Fruit fly (Drosophila melanogaster) whole organism, embryonic: ENCODE data around the gene TMEM216.
A peak's percentile ranks its signal among the peaks of the same experiment; 100 is the strongest.

Experiments used
- Awh ChIP-seq: fragments of 200-800 bp; sonication (Bioruptor generic); IDR thresholded peaks from 2 replicates; pipeline ENCODE4, ENCODE4 v1.3.6; 2022; ENCODE audit warnings: missing biosample characterization, missing genetic modification characterization
- CG1024 ChIP-seq: fragments of 200-800 bp; sonication (Bioruptor generic); IDR thresholded peaks from 2 replicates; pipeline ENCODE4 v1.3.6; 2022; ENCODE audit warnings: missing biosample characterization, missing genetic modification characterization
- CG10267 ChIP-seq: fragments of 200-800 bp; sonication (Bioruptor generic); optimal IDR thresholded peaks from 2 replicates; lab custom pipeline; 2018; ENCODE audit warnings: missing biosample characterization, mild to moderate bottlenecking, missing genetic modification characterization, moderate library complexity
- CG11247 ChIP-seq: fragments of 200-800 bp; sonication (Bioruptor generic); IDR thresholded peaks from 2 replicates; pipeline ENCODE4 v1.3.6; 2022; ENCODE audit warnings: missing biosample characterization, missing genetic modification characterization
- CG14710 ChIP-seq: fragments of 200-800 bp; sonication (Bioruptor generic); optimal IDR thresholded peaks from 3 replicates; lab custom pipeline; 2019; ENCODE audit warnings: missing biosample characterization, mild to moderate bottlenecking, missing genetic modification characterization, moderate library complexity
- CG15269 ChIP-seq: fragments of 200-800 bp; sonication (Bioruptor generic); optimal IDR thresholded peaks from 2 replicates; lab custom pipeline; 2018; ENCODE audit warnings: missing biosample characterization, mild to moderate bottlenecking, missing genetic modification characterization, moderate library complexity
- CG1647 ChIP-seq: fragments of 200-800 bp; sonication (Bioruptor generic); optimal IDR thresholded peaks from 3 replicates; lab custom pipeline; 2016; ENCODE audit warnings: missing biosample characterization, missing genetic modification characterization
- CG17359 ChIP-seq: fragments of 200-800 bp; sonication (Bioruptor generic); optimal IDR thresholded peaks from 3 replicates; lab custom pipeline; 2018; ENCODE audit warnings: missing biosample characterization, mild to moderate bottlenecking, missing genetic modification characterization, moderate library complexity
- CG17802 ChIP-seq: fragments of 200-800 bp; sonication (Bioruptor generic); optimal IDR thresholded peaks from 2 replicates; lab custom pipeline; 2018; ENCODE audit warnings: missing biosample characterization, mild to moderate bottlenecking, missing genetic modification characterization, moderate library complexity
- CG1832 ChIP-seq: fragments of 200-800 bp; sonication (Bioruptor generic); optimal IDR thresholded peaks from 2 replicates; lab custom pipeline; 2017; ENCODE audit warnings: missing biosample characterization, mild to moderate bottlenecking, missing genetic modification characterization, inconsistent platforms
- CG2116 ChIP-seq: fragments of 200-800 bp; sonication (Bioruptor generic); optimal IDR thresholded peaks from 3 replicates; lab custom pipeline; 2018; ENCODE audit warnings: missing biosample characterization, mild to moderate bottlenecking, missing genetic modification characterization
- CG2199 ChIP-seq: fragments of 200-800 bp; sonication (Bioruptor generic); IDR thresholded peaks from 3 replicates; pipeline ENCODE4 v1.3.6; 2022; ENCODE audit warnings: missing biosample characterization, missing genetic modification characterization
- CG2712 ChIP-seq: fragments of 200-800 bp; optimal IDR thresholded peaks from 3 replicates; lab custom pipeline; 2019; ENCODE audit warnings: missing biosample characterization, mild to moderate bottlenecking, missing genetic modification characterization, moderate library complexity
- CG3065 ChIP-seq: fragments of 200-800 bp; sonication (Bioruptor generic); optimal IDR thresholded peaks from 2 replicates; lab custom pipeline; 2016; ENCODE audit warnings: missing biosample characterization, missing genetic modification characterization
- CG32767 ChIP-seq: fragments of 200-800 bp; sonication (Bioruptor generic); IDR thresholded peaks from 2 replicates; pipeline ENCODE4 v1.3.6; 2022; ENCODE audit warnings: missing biosample characterization, missing genetic modification characterization
- CG3281 ChIP-seq: fragments of 200-800 bp; sonication (Bioruptor generic); optimal IDR thresholded peaks from 3 replicates; lab custom pipeline; 2017; ENCODE audit warnings: missing biosample characterization, mild to moderate bottlenecking, missing genetic modification characterization
- CG3726 ChIP-seq: fragments of 200-800 bp; sonication (Bioruptor generic); IDR thresholded peaks from 3 replicates; pipeline ENCODE4, ENCODE4 v1.3.6; 2022; ENCODE audit warnings: missing biosample characterization, missing genetic modification characterization
- CG3847 ChIP-seq: fragments of 200-800 bp; sonication (Bioruptor generic); IDR thresholded peaks from 2 replicates; pipeline ENCODE4 v1.3.6; 2022; ENCODE audit warnings: missing biosample characterization, missing genetic modification characterization
- CG4617 ChIP-seq: fragments of 200-800 bp; sonication (Bioruptor generic); optimal IDR thresholded peaks from 3 replicates; lab custom pipeline; 2016; ENCODE audit warnings: missing biosample characterization, missing genetic modification characterization, borderline replicate concordance
- CG5180 ChIP-seq: fragments of 200-800 bp; sonication (Bioruptor generic); optimal IDR thresholded peaks from 3 replicates; lab custom pipeline; 2017; ENCODE audit warnings: missing biosample characterization, missing genetic modification characterization, mild to moderate bottlenecking, moderate library complexity, missing genetic modification reagents
- CG6854 ChIP-seq: fragments of 200-800 bp; sonication (Bioruptor generic); optimal IDR thresholded peaks from 3 replicates; lab custom pipeline; 2017; ENCODE audit warnings: missing biosample characterization, mild to moderate bottlenecking, missing genetic modification characterization
- CG8924 ChIP-seq: fragments of 200-800 bp; optimal IDR thresholded peaks from 3 replicates; lab custom pipeline; 2019; ENCODE audit warnings: missing biosample characterization, mild to moderate bottlenecking, missing genetic modification characterization, moderate library complexity
- CG9727 ChIP-seq: fragments of 200-800 bp; sonication (Bioruptor generic); optimal IDR thresholded peaks from 3 replicates; lab custom pipeline; 2017; ENCODE audit warnings: missing biosample characterization, mild to moderate bottlenecking, missing genetic modification characterization
- Camta ChIP-seq: fragments of 200-800 bp; sonication (Bioruptor generic); optimal IDR thresholded peaks from 2 replicates; lab custom pipeline; 2016; ENCODE audit warnings: missing biosample characterization, missing genetic modification characterization
- Dek ChIP-seq: fragments of 200-800 bp; sonication (Bioruptor generic); optimal IDR thresholded peaks from 3 replicates; lab custom pipeline; 2019; ENCODE audit warnings: missing biosample characterization, mild to moderate bottlenecking, missing genetic modification characterization, moderate library complexity
- HLH4C ChIP-seq: fragments of 200-800 bp; sonication (Bioruptor generic); IDR thresholded peaks from 3 replicates; pipeline ENCODE4 v1.3.6; 2022; ENCODE audit warnings: missing biosample characterization, missing genetic modification characterization; ENCODE audit not compliant: partially characterized antibody
- Hand ChIP-seq: fragments of 200-800 bp; sonication (Bioruptor generic); optimal IDR thresholded peaks from 2 replicates; lab custom pipeline; 2017; ENCODE audit warnings: mild to moderate bottlenecking, missing biosample characterization, missing genetic modification reagents, missing genetic modification characterization
- Mad ChIP-seq: fragments of 200-800 bp; sonication (Bioruptor generic); optimal IDR thresholded peaks from 2 replicates; lab custom pipeline; 2016; ENCODE audit warnings: missing biosample characterization, missing genetic modification characterization
- NC2β ChIP-seq: fragments of 200-800 bp; sonication (Bioruptor generic); optimal IDR thresholded peaks from 2 replicates; lab custom pipeline; 2016; ENCODE audit warnings: missing biosample characterization, missing genetic modification characterization
- Poxn ChIP-seq: fragments of 200-800 bp; sonication (Bioruptor generic); IDR thresholded peaks from 2 replicates; pipeline ENCODE4 v1.3.6; 2022; ENCODE audit warnings: missing biosample characterization, missing genetic modification characterization
- Spps ChIP-seq: fragments of 200-800 bp; sonication (Bioruptor generic); optimal IDR thresholded peaks from 2 replicates; lab custom pipeline; 2018; ENCODE audit warnings: missing biosample characterization, mild to moderate bottlenecking, missing genetic modification characterization
- Stat92E ChIP-seq, 3 experiments: fragments of >200 bp in 2 of 3; fragments of 200-800 bp in 1 of 3; sonication (Bioruptor generic) in 1 of 3; optimal IDR thresholded peaks; 2 replicates each; lab custom pipeline; 2017 to 2019; ENCODE audit warnings: missing biosample characterization in 3 of 3, missing genetic modification characterization in 3 of 3, mild to moderate bottlenecking in 1 of 3, moderate library complexity in 1 of 3
- Usf ChIP-seq: fragments of 200-800 bp; sonication (Bioruptor generic); optimal IDR thresholded peaks from 2 replicates; lab custom pipeline; 2017; ENCODE audit warnings: missing genotype, missing biosample characterization, missing genetic modification characterization
- cg ChIP-seq: fragments of 200-800 bp; sonication (Bioruptor generic); optimal IDR thresholded peaks from 3 replicates; lab custom pipeline; 2019; ENCODE audit warnings: missing biosample characterization, mild to moderate bottlenecking, missing genetic modification characterization, moderate library complexity
- chn ChIP-seq: fragments of 200-800 bp; sonication (Bioruptor generic); optimal IDR thresholded peaks from 2 replicates; lab custom pipeline; 2016; ENCODE audit warnings: missing biosample characterization, missing genetic modification characterization
- ci ChIP-seq: fragments of 200-800 bp; sonication (Bioruptor generic); IDR thresholded peaks from 3 replicates; pipeline ENCODE4 v1.3.6; 2022; ENCODE audit warnings: missing biosample characterization, missing genetic modification characterization
- ems ChIP-seq: fragments of 200-800 bp; sonication (Bioruptor generic); optimal IDR thresholded peaks from 3 replicates; lab custom pipeline; 2016; ENCODE audit warnings: missing biosample characterization, missing genetic modification characterization
- grau ChIP-seq: fragments of 200-800 bp; optimal IDR thresholded peaks from 3 replicates; lab custom pipeline; 2019; ENCODE audit warnings: missing biosample characterization, mild to moderate bottlenecking, missing genetic modification characterization, moderate library complexity
- gsb-n ChIP-seq: fragments of 200-800 bp; sonication (Bioruptor generic); optimal IDR thresholded peaks from 3 replicates; lab custom pipeline; 2018; ENCODE audit warnings: missing biosample characterization, mild to moderate bottlenecking, missing genetic modification characterization
- hb ChIP-seq: fragments of 200-800 bp; sonication (Bioruptor generic); IDR thresholded peaks from 3 replicates; pipeline ENCODE4 v1.3.6; 2022; ENCODE audit warnings: missing biosample characterization, missing genetic modification characterization; ENCODE audit not compliant: partially characterized antibody
- ken ChIP-seq: fragments of 200-800 bp; sonication (Bioruptor generic); IDR thresholded peaks from 3 replicates; pipeline ENCODE4 v1.3.6; 2022; ENCODE audit warnings: missing biosample characterization, missing genetic modification characterization
- phol ChIP-seq: fragments of 200-800 bp; sonication (Bioruptor generic); optimal IDR thresholded peaks from 3 replicates; lab custom pipeline; 2018; ENCODE audit warnings: missing biosample characterization, mild to moderate bottlenecking, missing genetic modification characterization, moderate library complexity
- pnt ChIP-seq: fragments of 200-800 bp; sonication (Bioruptor generic); optimal IDR thresholded peaks from 3 replicates; lab custom pipeline; 2016; ENCODE audit warnings: missing biosample characterization, missing genetic modification characterization
- pros ChIP-seq: fragments of 200-800 bp; sonication (Bioruptor generic); optimal IDR thresholded peaks from 3 replicates; lab custom pipeline; 2019; ENCODE audit warnings: missing biosample characterization, mild to moderate bottlenecking, missing genetic modification characterization, moderate library complexity
- seq ChIP-seq: fragments of 200-800 bp; sonication (Bioruptor generic); IDR thresholded peaks from 2 replicates; pipeline ENCODE4 v1.3.6; 2022; ENCODE audit warnings: missing biosample characterization, missing genetic modification characterization
- sr ChIP-seq: fragments of 200-800 bp; sonication (Bioruptor generic); IDR thresholded peaks from 3 replicates; pipeline ENCODE4 v1.3.6; 2022; ENCODE audit warnings: missing biosample characterization, missing genetic modification characterization
- ttk ChIP-seq: fragments of 200-800 bp; sonication (Bioruptor generic); IDR thresholded peaks from 2 replicates; pipeline ENCODE4 v2.1.2; 2022; ENCODE audit warnings: missing biosample characterization, missing genetic modification characterization
- z ChIP-seq: fragments of 200-800 bp; sonication (Bioruptor generic); IDR thresholded peaks from 3 replicates; pipeline ENCODE4 v1.3.6; 2022; ENCODE audit warnings: missing biosample characterization, missing genetic modification characterization

The TMEM216 gene

dm6 chr3R:8705323-8706097 lies 10.5 kb upstream of the TMEM216 start (continued):
- no peak for TF ChIP-seq Awh
- no peak for TF ChIP-seq CG6854
- peak; percentile 59 for TF ChIP-seq sr
- TF ChIP-seq CG32767 = no peak
- TF ChIP-seq CG10267 (tag; lab: Kevin White, UChicago) = peak; percentile 3
- TF ChIP-seq CG9727 = no peak
- peak; percentile 91 for TF ChIP-seq seq
- TF ChIP-seq CG8924 = peak; percentile 8
- TF ChIP-seq ken = no peak
- TF ChIP-seq CG14710 (tag; lab: Kevin White, UChicago) = no peak
- TF ChIP-seq hb (GFP tag; lab: Robert Waterston, UW) = 0 out of 3 replicates have a peak, but pooled peaks have one; percentile 21
- TF ChIP-seq CG1832 (GFP tag; lab: Kevin White, UChicago) = peak; percentile 32
- peak; percentile 16 for TF ChIP-seq CG2712
- peak; percentile 10 for TF ChIP-seq Hand
- no peak for TF ChIP-seq Poxn (GFP tag; lab: Robert Waterston, UW)
- TF ChIP-seq pros (GFP tag; lab: Kevin White, UChicago) = peak; percentile 45
- TF ChIP-seq CG4617 (GFP tag; lab: Kevin White, UChicago) = no peak
- TF ChIP-seq Mad (GFP tag; lab: Kevin White, UChicago) = no peak

dm6 chr3R:8707166-8707565 lies 8.9 kb upstream of the TMEM216 start:
- TF ChIP-seq Stat92E (GFP tag; optimal IDR thresholded peaks at IDR 0.05; lab: Kevin White, UChicago) = no peak
- TF ChIP-seq phol = no peak
- peak; percentile 47; the same call in 1 of the 3 replicates for TF ChIP-seq ci (GFP tag; lab: Robert Waterston, UW)
- peak; percentile 81 for TF ChIP-seq CG17359
- no peak for TF ChIP-seq pnt (GFP tag; lab: Kevin White, UChicago)
- peak; percentile 78 for TF ChIP-seq CG3065 (GFP tag; lab: Kevin White, UChicago)
- TF ChIP-seq cg = peak; percentile 42
- no peak for TF ChIP-seq z (GFP tag; lab: Robert Waterston, UW)
- no peak for TF ChIP-seq CG3847 (GFP tag; lab: Robert Waterston, UW)
- TF ChIP-seq ttk (GFP tag; lab: Robert Waterston, UW) = 0 out of 2 replicates have a peak, but pooled peaks have one; percentile 22
- peak; percentile 68 for TF ChIP-seq chn
- no peak for TF ChIP-seq CG3281 (GFP tag; lab: Kevin White, UChicago)

- TF ChIP-seq Spps (no peak), CG1024 (GFP tag; lab: Robert Waterston, UW) (no peak), CG17802 (tag; lab: Kevin White, UChicago) (no peak), NC2β (GFP tag; lab: Kevin White, UChicago) (no peak), Usf (GFP tag; lab: Kevin White, UChicago) (no peak), CG15269 (tag; lab: Kevin White, UChicago) (peak; percentile 9), CG11247 (GFP tag; lab: Robert Waterston, UW) (no peak), CG2116 (GFP tag; lab: Kevin White, UChicago) (no peak), CG5180 (GFP tag; lab: Kevin White, UChicago) (no peak), HLH4C (GFP tag; lab: Robert Waterston, UW) (no peak), CG3726 (GFP tag; lab: Robert Waterston, UW) (no peak), CG1647 (GFP tag; lab: Kevin White, UChicago) (no peak), Camta (GFP tag; lab: Kevin White, UChicago) (no peak), CG3281 (GFP tag; lab: Kevin White, UChicago) (no peak), gsb-n (tag; lab: Kevin White, UChicago) (no peak), grau (tag; lab: Kevin White, UChicago) (no peak), ems (no peak), Dek (no peak), CG2199 (GFP tag; lab: Robert Waterston, UW) (no peak)
These were observed 4.1 kb upstream of the TMEM216 start for dm6 chr3R:8711890-8712449.
